Fruit fly (Drosophila melanogaster): Measurements from ENCODE around the gene CG9427.
A peak's percentile ranks its signal among the peaks of the same experiment; 100 is the strongest.

The CG9427 gene

dm6 chr3R:9586663-9587248 is 40.0 kb downstream of the CG9427 start, which contains the start of gene P58IPK (continued):
- TF ChIP-seq B-H2 (GFP tag; optimal IDR thresholded peaks at IDR 0.05) (peak; percentile 48), schlank (tag; optimal IDR thresholded peaks at IDR 0.05) (peak; percentile 25), CG6272 (GFP tag; IDR thresholded peaks at IDR 0.05) (peak; percentile 80), CG12391 (tag; optimal IDR thresholded peaks at IDR 0.05) (peak; percentile 72), CG31365 (tag; optimal IDR thresholded peaks at IDR 0.05) (no peak), CG2116 (GFP tag; optimal IDR thresholded peaks at IDR 0.05) (peak; percentile 90), Mes4 (GFP tag; optimal IDR thresholded peaks at IDR 0.05) (peak; percentile 36), Atf3 (GFP tag; optimal IDR thresholded peaks at IDR 0.05) (peak; percentile 68), CG8290 (GFP tag; optimal IDR thresholded peaks at IDR 0.05) (peak; percentile 40), CG8290 (tag; optimal IDR thresholded peaks at IDR 0.05) (peak in 1 of 2 experiments; percentile 87), CG11398 (GFP tag; optimal IDR thresholded peaks at IDR 0.05) (peak; percentile 37), Aef1 (GFP tag; IDR thresholded peaks at IDR 0.05) (peak; percentile 32; the same call in 2 of the 3 replicates), Eip74EF (GFP tag; optimal IDR thresholded peaks at IDR 0.05) (peak in 1 of 2 experiments; percentile 11), Gug (GFP tag; IDR thresholded peaks at IDR 0.05) (peak; percentile 89), exex (tag; optimal IDR thresholded peaks at IDR 0.05) (peak; percentile 24), CG18011 (GFP tag; optimal IDR thresholded peaks at IDR 0.05) (peak; percentile 65), CG11695 (GFP tag; IDR thresholded peaks at IDR 0.05) (no peak), Hmx (GFP tag; optimal IDR thresholded peaks at IDR 0.05) (no peak), Dek (tag; optimal IDR thresholded peaks at IDR 0.05) (peak; percentile 68), kay (GFP tag; optimal IDR thresholded peaks at IDR 0.05) (peak; percentile 70), CG12769 (tag; optimal IDR thresholded peaks at IDR 0.05) (peak; percentile 69), CG16815 (GFP tag; optimal IDR thresholded peaks at IDR 0.05) (peak; percentile 22), CG34376 (GFP tag; optimal IDR thresholded peaks at IDR 0.05) (peak; percentile 57), Nf-YC (tag; optimal IDR thresholded peaks at IDR 0.05) (peak; percentile 41), crp (GFP tag; optimal IDR thresholded peaks at IDR 0.05) (peak in 1 of 2 experiments; percentile 52), ftz-f1 (GFP tag; optimal IDR thresholded peaks at IDR 0.05) (peak; percentile 59), bbx (GFP tag; IDR thresholded peaks at IDR 0.05; ENCODE audit: partially characterized antibody) (peak; percentile 95), CG4854 (GFP tag; optimal IDR thresholded peaks at IDR 0.05) (peak; percentile 33), CG3065 (GFP tag; optimal IDR thresholded peaks at IDR 0.05) (peak; percentile 37), Dp (GFP tag; optimal IDR thresholded peaks at IDR 0.05) (peak; percentile 77), CG10267 (tag; optimal IDR thresholded peaks at IDR 0.05) (peak; percentile 68), eve (GFP tag; optimal IDR thresholded peaks at IDR 0.05) (no peak), CG8089 (GFP tag; optimal IDR thresholded peaks at IDR 0.05) (no peak), caup (GFP tag; optimal IDR thresholded peaks at IDR 0.05; ENCODE audit: severe bottlenecking) (peak; percentile 40), CG5245 (GFP tag; optimal IDR thresholded peaks at IDR 0.05) (peak; percentile 30), so (GFP tag; IDR thresholded peaks at IDR 0.05) (no peak), NC2β (GFP tag; optimal IDR thresholded peaks at IDR 0.05) (peak; percentile 47), aop (GFP tag; IDR thresholded peaks at IDR 0.05) (no peak), NK7.1 (GFP tag; optimal IDR thresholded peaks at IDR 0.05) (peak; percentile 19), CG8359 (GFP tag; optimal IDR thresholded peaks at IDR 0.05; ENCODE audit: borderline replicate concordance) (no peak), CG18599 (GFP tag; optimal IDR thresholded peaks at IDR 0.05) (peak; percentile 54), Dref (GFP tag; IDR thresholded peaks at IDR 0.05) (peak; percentile 65), tgo (GFP tag; IDR thresholded peaks at IDR 0.05) (peak; percentile 52), CG18262 (tag; optimal IDR thresholded peaks at IDR 0.05) (peak; percentile 35), Doc2 (GFP tag; IDR thresholded peaks at IDR 0.05) (no peak), fd3F (GFP tag; optimal IDR thresholded peaks at IDR 0.05) (no peak), ind (GFP tag; optimal IDR thresholded peaks at IDR 0.05) (peak; percentile 72), oc (tag; optimal IDR thresholded peaks at IDR 0.05) (no peak), az2 (GFP tag; optimal IDR thresholded peaks at IDR 0.05) (peak; percentile 64), fru (optimal IDR thresholded peaks at IDR 0.05) (no peak)

All from whole organism, embryonic.